Fruit fly (Drosophila melanogaster): ENCODE data around the gene CG14451.

dm6 chr3L:22731393-22731792, 9.5 kb upstream of the CG14451 start:
- TF ChIP-seq Sin3A (optimal IDR thresholded peaks at IDR 0.05): no peak
- no peak for TF ChIP-seq insv (optimal IDR thresholded peaks at IDR 0.05)
- TF ChIP-seq h (optimal IDR thresholded peaks at IDR 0.05): no peak
- no peak for TF ChIP-seq psq (optimal IDR thresholded peaks at IDR 0.05)
- no peak for TF ChIP-seq Myc (optimal IDR thresholded peaks at IDR 0.05)
